Worm (Caenorhabditis elegans): ENCODE results near the gene hsp-4.
A peak's percentile ranks its signal among the peaks of the same experiment; 100 is the strongest.

Gene hsp-4

ce11 chrII:7319471-7319870 is 33.0 kb downstream of the hsp-4 start (continued):
- TF ChIP-seq ztf-22 (GFP tag; optimal IDR thresholded peaks at IDR 0.05) (no peak), ZK185.1 (tag; optimal IDR thresholded peaks at IDR 0.05; ENCODE audit: poor library complexity, severe bottlenecking) (no peak), ets-4 (GFP tag; optimal IDR thresholded peaks at IDR 0.05) (no peak), madf-6 (GFP tag; IDR thresholded peaks at IDR 0.05) (no peak), efl-1 (GFP tag; optimal IDR thresholded peaks at IDR 0.05) (no peak), hsf-1 (GFP tag; IDR thresholded peaks at IDR 0.05) (no peak), him-1 (tag; optimal IDR thresholded peaks at IDR 0.05) (no peak), snpc-4 (GFP tag; optimal IDR thresholded peaks at IDR 0.05) (no peak), snpc-4 (tag; optimal IDR thresholded peaks at IDR 0.05) (no peak), cebp-1 (GFP tag; IDR thresholded peaks at IDR 0.05) (peak; percentile 48; the same call in 1 of the 2 replicates), cebp-1 (tag; optimal IDR thresholded peaks at IDR 0.05) (peak; percentile 73), ztf-18 (tag; optimal IDR thresholded peaks at IDR 0.05) (no peak), attf-3 (GFP tag; conservative IDR thresholded peaks at IDR 0.05) (no peak), Y67H2A.10 (GFP tag; conservative IDR thresholded peaks at IDR 0.05) (no peak), lin-40 (tag; optimal IDR thresholded peaks at IDR 0.05) (no peak), B0019.2 (GFP tag; conservative IDR thresholded peaks at IDR 0.05) (no peak), rpc-1 (optimal IDR thresholded peaks at IDR 0.05) (no peak), rpc-1 (tag; optimal IDR thresholded peaks at IDR 0.05) (no peak), F33H1.4 (GFP tag; IDR thresholded peaks at IDR 0.05) (no peak), F10E7.11 (tag; optimal IDR thresholded peaks at IDR 0.05) (peak; percentile 74), mes-4 (tag; optimal IDR thresholded peaks at IDR 0.05) (no peak), ama-1 (optimal IDR thresholded peaks at IDR 0.05) (no peak), ama-1 (GFP tag; optimal IDR thresholded peaks at IDR 0.05) (peak in 1 of 2 experiments; percentile 25), lir-1 (GFP tag; conservative IDR thresholded peaks at IDR 0.05) (no peak), ccch-3 (GFP tag; optimal IDR thresholded peaks at IDR 0.05) (no peak), nhr-120 (GFP tag; IDR thresholded peaks at IDR 0.05) (no peak), Y53F4B.3 (GFP tag; IDR thresholded peaks at IDR 0.05) (no peak), nhr-179 (tag; optimal IDR thresholded peaks at IDR 0.05) (no peak), lin-35 (GFP tag; optimal IDR thresholded peaks at IDR 0.05) (peak in 1 of 3 experiments; percentile 14), sdz-38 (tag; optimal IDR thresholded peaks at IDR 0.05) (no peak), zim-3 (tag; optimal IDR thresholded peaks at IDR 0.05) (peak; percentile 86)

DNA sequence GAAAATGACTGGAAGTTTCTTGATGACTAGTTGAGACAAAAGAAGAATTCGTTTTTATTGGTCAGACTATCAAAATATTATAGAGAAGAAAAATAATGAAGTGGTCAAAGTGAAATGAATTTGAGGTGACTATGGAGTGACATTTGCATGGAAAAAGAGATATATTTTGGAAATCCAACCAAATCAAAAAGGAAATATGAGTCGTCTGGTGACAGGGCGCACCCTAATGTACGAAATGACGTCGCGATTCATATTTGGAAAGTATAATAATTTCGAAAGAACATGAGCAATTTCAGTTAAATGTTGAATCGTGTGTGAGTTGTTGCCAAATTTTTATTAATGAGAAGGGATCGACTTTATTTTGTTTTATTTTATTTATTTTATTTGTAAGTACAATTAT is 35.0 kb downstream of the hsp-4 start, which contains the start of gene F21D12.2:
F21D12.2 (plus strand) TSS at position 301 of the 400 bp plus-strand sequence.
- TF ChIP-seq ztf-25 (GFP tag; IDR thresholded peaks at IDR 0.05) (no peak), D2030.7 (GFP tag; IDR thresholded peaks at IDR 0.05) (no peak), efl-1 (GFP tag; optimal IDR thresholded peaks at IDR 0.05) (no peak)

ce11 chrII:7314083-7314482 is 38.4 kb downstream of the hsp-4 start, which contains the start of gene F45E12.6:
F45E12.6 (minus strand) TSS chrII:7314183.
- no peak for TF ChIP-seq bed-2 (GFP tag; IDR thresholded peaks at IDR 0.05)
- TF ChIP-seq ets-4 (GFP tag; optimal IDR thresholded peaks at IDR 0.05), result no peak
- TF ChIP-seq Y56A3A.18 (GFP tag; IDR thresholded peaks at IDR 0.05), result no peak
- TF ChIP-seq xnd-1 (tag; optimal IDR thresholded peaks at IDR 0.05), result no peak
- no peak for TF ChIP-seq nfya-2 (GFP tag; IDR thresholded peaks at IDR 0.05)
- TF ChIP-seq tlf-1 (GFP tag; optimal IDR thresholded peaks at IDR 0.05), result no peak
- TF ChIP-seq Y53G8AR.9 (GFP tag; conservative IDR thresholded peaks at IDR 0.05), result no peak

All from whole organism, young adult.